Worm (Caenorhabditis elegans) whole organism, L4 larva: ENCODE results near the gene C16A3.6.

ENCODE experiments used
- ZK546.5 ChIP-seq, 2 experiments: sonication (generic microtip); optimal IDR thresholded peaks; 2 replicates each; lab custom pipeline; 2017; ENCODE audit warnings: missing biosample characterization in 2 of 2, missing genetic modification characterization in 2 of 2
- ceh-32 ChIP-seq: sonication (generic microtip); optimal IDR thresholded peaks from 2 replicates; lab custom pipeline; 2016; ENCODE audit warnings: mild to moderate bottlenecking, missing genetic modification characterization, missing compliant biosample characterization; ENCODE audit not compliant: poor library complexity
- ces-1 ChIP-seq: fragments of 150-350 bp; sonication (generic microtip); optimal IDR thresholded peaks from 4 replicates; lab custom pipeline; 2014; ENCODE audit warnings: missing biosample characterization, missing genetic modification reagents, missing genetic modification characterization
- jun-1 ChIP-seq: fragments of 150-350 bp; optimal IDR thresholded peaks from 2 replicates; lab custom pipeline; 2014; ENCODE audit warnings: missing biosample characterization, missing genetic modification reagents, missing genetic modification characterization
- lin-39 ChIP-seq: fragments of 150-350 bp; optimal IDR thresholded peaks from 2 replicates; lab custom pipeline; 2014; ENCODE audit warnings: missing biosample characterization, missing genetic modification reagents, missing genetic modification characterization
- lsy-2 ChIP-seq, 2 experiments: fragments of 150-350 bp in 1 of 2; sonication (generic microtip) in 1 of 2; optimal IDR thresholded peaks; 2 replicates each; lab custom pipeline; 2014 to 2017; ENCODE audit warnings: missing biosample characterization in 2 of 2, missing genetic modification characterization in 2 of 2
- nhr-25 ChIP-seq: sonication (generic microtip); optimal IDR thresholded peaks from 2 replicates; lab custom pipeline; 2017; ENCODE audit warnings: missing genetic modification characterization, mild to moderate bottlenecking, missing compliant biosample characterization, antibody characterized with exemption, moderate library complexity, borderline replicate concordance; ENCODE audit not compliant: insufficient read depth
- snpc-4 ChIP-seq: fragments of 150-350 bp; optimal IDR thresholded peaks from 2 replicates; lab custom pipeline; 2014; ENCODE audit warnings: missing biosample characterization, missing genetic modification characterization
- unc-62 ChIP-seq, 3 experiments: fragments of 150-350 bp in 1 of 3; sonication (generic microtip); optimal IDR thresholded peaks in 2 of 3; peaks in 1 of 3; 1 replicate in 1 of 3; 2 replicates in 2 of 3; lab custom pipeline; 2014 to 2017; ENCODE audit warnings: missing biosample characterization in 3 of 3, missing genetic modification characterization in 3 of 3, missing genetic modification reagents in 3 of 3, missing genotype in 1 of 3
- ztf-7 ChIP-seq: fragments of 150-350 bp; optimal IDR thresholded peaks from 2 replicates; lab custom pipeline; 2014; ENCODE audit warnings: missing biosample characterization, missing genetic modification characterization

DNA sequence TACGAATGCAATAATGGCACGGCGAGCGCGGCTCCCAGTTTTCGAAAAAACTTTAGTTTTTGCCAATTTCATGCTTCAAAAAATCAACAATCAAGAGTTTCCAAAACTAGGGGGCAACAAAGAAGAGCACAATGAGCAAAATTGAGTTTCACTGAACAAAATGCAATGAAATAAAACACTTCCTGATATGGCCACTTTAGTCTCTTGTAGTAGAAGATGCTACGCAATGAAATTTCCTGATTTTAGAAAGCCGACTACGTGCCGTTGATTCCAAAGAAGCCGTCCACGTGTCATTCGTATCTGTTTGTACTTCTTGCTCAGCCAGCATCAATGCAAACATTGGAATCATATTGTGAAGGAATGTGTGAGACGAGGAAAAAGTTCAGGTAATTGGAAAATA, 44.6 kb upstream of the C16A3.6 start:
- TF ChIP-seq lin-39 (tag; lab: Kevin White, UChicago), result no peak
- TF ChIP-seq unc-62 (GFP tag; optimal IDR thresholded peaks at IDR 0.05 in 1 of 2; lab: Kevin White, UChicago), result no peak
- no peak for TF ChIP-seq unc-62 (tag; optimal IDR thresholded peaks at IDR 0.05; lab: Kevin White, UChicago)
- no peak for TF ChIP-seq ceh-32 (tag; lab: Kevin White, UChicago)
- TF ChIP-seq nhr-25, result no peak
- no peak for TF ChIP-seq jun-1 (tag; lab: Kevin White, UChicago)
- TF ChIP-seq ztf-7, result no peak
- no peak for TF ChIP-seq ces-1 (GFP tag; lab: Kevin White, UChicago)
- no peak for TF ChIP-seq ZK546.5 (tag; optimal IDR thresholded peaks at IDR 0.05; lab: Kevin White, UChicago)
- TF ChIP-seq snpc-4, result no peak
- TF ChIP-seq lsy-2 (tag; optimal IDR thresholded peaks at IDR 0.05; lab: Kevin White, UChicago), result no peak
